Fruit fly (Drosophila melanogaster) S2 (cell line): ENCODE results near the gene CG6933.

Experiments
- CG8478 ChIP-seq: fragments of >200 bp; optimal IDR thresholded peaks from 2 replicates; lab custom pipeline; 2018
- CTCF ChIP-seq, 2 experiments: fragments of >200 bp; optimal IDR thresholded peaks; 2 replicates each; lab custom pipeline; 2018

- no peak for TF ChIP-seq CTCF (optimal IDR thresholded peaks at IDR 0.05; lab: Kevin White, UChicago)
- TF ChIP-seq CG8478 (lab: Kevin White, UChicago) = no peak
Observed at dm6 chr3L:20226153-20226552, 5.9 kb upstream of the CG6933 start.
